Worm (Caenorhabditis elegans) whole organism, L3 larva: ENCODE data around the gene Y51B9A.7.

Experiments
- R02D3.7 ChIP-seq: fragments of 150-350 bp; optimal IDR thresholded peaks from 2 replicates; lab custom pipeline; 2014; ENCODE audit warnings: missing biosample characterization, missing genetic modification characterization
- ZK546.5 ChIP-seq: sonication (generic microtip); optimal IDR thresholded peaks from 2 replicates; lab custom pipeline; 2017; ENCODE audit warnings: missing biosample characterization, missing genetic modification characterization
- aly-2 ChIP-seq: fragments of 150-350 bp; optimal IDR thresholded peaks from 2 replicates; lab custom pipeline; 2014; ENCODE audit warnings: missing biosample characterization, missing genetic modification characterization
- ama-1 ChIP-seq: fragments of 150-350 bp; optimal IDR thresholded peaks from 2 replicates; lab custom pipeline; 2018
- ceh-28 ChIP-seq: fragments of 150-350 bp; optimal IDR thresholded peaks from 2 replicates; lab custom pipeline; 2014; ENCODE audit warnings: missing biosample characterization, missing genetic modification reagents, missing genetic modification characterization
- ceh-82 ChIP-seq: fragments of 150-350 bp; optimal IDR thresholded peaks from 2 replicates; lab custom pipeline; 2014; ENCODE audit warnings: missing biosample characterization, missing genetic modification characterization
- ceh-9 ChIP-seq: sonication (generic microtip); optimal IDR thresholded peaks from 2 replicates; lab custom pipeline; 2018; ENCODE audit warnings: missing biosample characterization, missing genetic modification characterization
- egl-27 ChIP-seq: sonication (generic microtip); optimal IDR thresholded peaks from 4 replicates; lab custom pipeline; 2017; ENCODE audit warnings: missing biosample characterization, missing genetic modification reagents, missing genetic modification characterization
- elt-1 ChIP-seq: fragments of 150-350 bp; optimal IDR thresholded peaks from 2 replicates; lab custom pipeline; 2014; ENCODE audit warnings: missing biosample characterization, missing genetic modification characterization
- elt-2 ChIP-seq: sonication (generic microtip); optimal IDR thresholded peaks from 2 replicates; lab custom pipeline; 2016; ENCODE audit warnings: missing genetic modification reagents, mild to moderate bottlenecking, missing genetic modification characterization, missing compliant biosample characterization
- eor-1 ChIP-seq, 2 experiments: fragments of 150-350 bp; optimal IDR thresholded peaks; 2 replicates each; lab custom pipeline; 2014 to 2018; ENCODE audit warnings: missing biosample characterization in 2 of 2, missing genetic modification characterization in 2 of 2
- fkh-10 ChIP-seq: sonication (generic microtip); optimal IDR thresholded peaks from 2 replicates; lab custom pipeline; 2017; ENCODE audit warnings: missing biosample characterization, missing genetic modification reagents, missing genetic modification characterization
- fkh-2 ChIP-seq: fragments of 150-350 bp; optimal IDR thresholded peaks from 2 replicates; lab custom pipeline; 2014; ENCODE audit warnings: missing biosample characterization, missing genetic modification reagents, missing genetic modification characterization
- hmg-11 ChIP-seq: sonication (generic microtip); optimal IDR thresholded peaks from 2 replicates; lab custom pipeline; 2016; ENCODE audit warnings: missing genetic modification characterization, missing compliant biosample characterization
- jun-1 ChIP-seq: fragments of 150-350 bp; optimal IDR thresholded peaks from 2 replicates; lab custom pipeline; 2014; ENCODE audit warnings: missing biosample characterization, missing genetic modification reagents, missing genetic modification characterization
- lin-15B ChIP-seq: fragments of 150-350 bp; optimal IDR thresholded peaks from 2 replicates; lab custom pipeline; 2014; ENCODE audit warnings: missing biosample characterization, missing genetic modification characterization
- lsy-12 ChIP-seq: sonication (generic microtip); optimal IDR thresholded peaks from 2 replicates; lab custom pipeline; 2016; ENCODE audit warnings: mild to moderate bottlenecking, missing genetic modification characterization, missing compliant biosample characterization
- mdl-1 ChIP-seq: fragments of 150-350 bp; optimal IDR thresholded peaks from 2 replicates; lab custom pipeline; 2014; ENCODE audit warnings: missing biosample characterization, missing genetic modification characterization
- nfya-1 ChIP-seq: sonication (generic microtip); optimal IDR thresholded peaks from 2 replicates; lab custom pipeline; 2017; ENCODE audit warnings: missing genetic modification characterization, mild to moderate bottlenecking, missing compliant biosample characterization, antibody characterized with exemption, moderate library complexity; ENCODE audit not compliant: insufficient read depth
- nhr-12 ChIP-seq: fragments of 150-350 bp; optimal IDR thresholded peaks from 2 replicates; lab custom pipeline; 2014; ENCODE audit warnings: missing biosample characterization, missing genetic modification characterization
- nhr-237 ChIP-seq: fragments of 150-350 bp; optimal IDR thresholded peaks from 2 replicates; lab custom pipeline; 2014; ENCODE audit warnings: missing biosample characterization, missing genetic modification characterization
- nhr-28 ChIP-seq: fragments of 150-350 bp; optimal IDR thresholded peaks from 2 replicates; lab custom pipeline; 2014; ENCODE audit warnings: missing biosample characterization, missing genetic modification characterization
- nhr-43 ChIP-seq: sonication (generic microtip); optimal IDR thresholded peaks from 2 replicates; lab custom pipeline; 2016; ENCODE audit warnings: mild to moderate bottlenecking, missing genetic modification characterization, missing compliant biosample characterization; ENCODE audit not compliant: poor library complexity, severe bottlenecking
- nhr-67 ChIP-seq: fragments of 150-350 bp; optimal IDR thresholded peaks from 2 replicates; lab custom pipeline; 2014; ENCODE audit warnings: missing biosample characterization, missing genetic modification characterization
- nhr-76 ChIP-seq: fragments of 150-350 bp; sonication (generic microtip); optimal IDR thresholded peaks from 5 replicates; lab custom pipeline; 2014; ENCODE audit warnings: missing biosample characterization, missing genetic modification characterization
- nhr-77 ChIP-seq: fragments of 150-350 bp; optimal IDR thresholded peaks from 2 replicates; lab custom pipeline; 2014; ENCODE audit warnings: missing biosample characterization, missing genetic modification characterization
- pqm-1 ChIP-seq: fragments of 150-350 bp; optimal IDR thresholded peaks from 2 replicates; lab custom pipeline; 2017; ENCODE audit warnings: missing biosample characterization, missing genetic modification characterization, inconsistent platforms
- sea-2 ChIP-seq: fragments of 150-350 bp; sonication (generic microtip); optimal IDR thresholded peaks from 4 replicates; lab custom pipeline; 2014; ENCODE audit warnings: missing biosample characterization, missing genetic modification reagents, missing genetic modification characterization
- snpc-4 ChIP-seq: fragments of 150-350 bp; optimal IDR thresholded peaks from 2 replicates; lab custom pipeline; 2014; ENCODE audit warnings: missing biosample characterization, missing genetic modification characterization
- tbx-2 ChIP-seq: sonication (generic microtip); optimal IDR thresholded peaks from 2 replicates; lab custom pipeline; 2016; ENCODE audit warnings: mild to moderate bottlenecking, missing genetic modification characterization, missing compliant biosample characterization
- unc-39 ChIP-seq: sonication (generic microtip); optimal IDR thresholded peaks from 4 replicates; lab custom pipeline; 2017; ENCODE audit warnings: missing biosample characterization, missing genetic modification characterization
- unc-62 ChIP-seq: fragments of 150-350 bp; sonication (generic microtip); optimal IDR thresholded peaks from 4 replicates; lab custom pipeline; 2014; ENCODE audit warnings: missing biosample characterization, missing genetic modification reagents, missing genetic modification characterization
- zag-1 ChIP-seq: fragments of 150-350 bp; optimal IDR thresholded peaks from 2 replicates; lab custom pipeline; 2014; ENCODE audit warnings: missing biosample characterization, missing genetic modification characterization
- ztf-11 ChIP-seq: fragments of 150-350 bp; optimal IDR thresholded peaks from 2 replicates; lab custom pipeline; 2014; ENCODE audit warnings: missing biosample characterization, missing genetic modification characterization
- ztf-4 ChIP-seq: fragments of 150-350 bp; optimal IDR thresholded peaks from 2 replicates; lab custom pipeline; 2014; ENCODE audit warnings: missing biosample characterization, missing genetic modification characterization

Gene Y51B9A.7

ce11 chrII:9379796-9380195 is 20.1 kb upstream of the Y51B9A.7 start, which contains the start of gene srh-48:
Gene srh-48 (plus strand): TSS chrII:9380096.
- TF ChIP-seq ceh-82 (tag; lab: Kevin White, UChicago) (no peak), sea-2 (no peak), fkh-2 (tag; lab: Kevin White, UChicago) (no peak), R02D3.7 (tag; lab: Kevin White, UChicago) (no peak), ama-1 (lab: Kevin White, UChicago) (no peak), ztf-11 (tag; lab: Kevin White, UChicago) (no peak), mdl-1 (tag; lab: Kevin White, UChicago) (no peak), zag-1 (no peak), ztf-4 (tag; lab: Kevin White, UChicago) (no peak), nhr-43 (tag; lab: Kevin White, UChicago) (no peak), egl-27 (no peak), hmg-11 (tag; lab: Kevin White, UChicago) (no peak), unc-62 (GFP tag; lab: Kevin White, UChicago) (no peak), nhr-237 (tag; lab: Kevin White, UChicago) (no peak), elt-1 (tag; lab: Kevin White, UChicago) (no peak)

ce11 chrII:9385241-9385640 is 14.6 kb upstream of the Y51B9A.7 start, which contains the start of gene C06C3.7:
Gene C06C3.7 (plus strand): TSS chrII:9385541.
- TF ChIP-seq nhr-28 (no peak), zag-1 (no peak), mdl-1 (tag; lab: Kevin White, UChicago) (no peak), unc-39 (no peak), ZK546.5 (no peak), snpc-4 (tag; lab: Kevin White, UChicago) (no peak), elt-1 (tag; lab: Kevin White, UChicago) (no peak), aly-2 (tag; lab: Kevin White, UChicago) (no peak), egl-27 (no peak), eor-1 (tag; optimal IDR thresholded peaks at IDR 0.05; lab: Kevin White, UChicago) (no peak), ztf-11 (tag; lab: Kevin White, UChicago) (no peak)

ce11 chrII:9392724-9393123 is 7.1 kb upstream of the Y51B9A.7 start, which contains the start of gene lido-17:
Gene lido-17 (minus strand): TSS chrII:9392824.
- TF ChIP-seq R02D3.7 (tag; lab: Kevin White, UChicago) (no peak), aly-2 (tag; lab: Kevin White, UChicago) (no peak), ZK546.5 (no peak), nhr-237 (tag; lab: Kevin White, UChicago) (no peak), nhr-76 (no peak), nhr-77 (tag; lab: Kevin White, UChicago) (no peak), ceh-28 (tag; lab: Kevin White, UChicago) (no peak), ztf-11 (tag; lab: Kevin White, UChicago) (no peak), pqm-1 (tag; lab: Kevin White, UChicago) (no peak), nfya-1 (tag; lab: Kevin White, UChicago) (no peak), nhr-67 (tag; lab: Kevin White, UChicago) (no peak), fkh-10 (GFP tag; lab: Kevin White, UChicago) (no peak), lsy-12 (tag; lab: Kevin White, UChicago) (no peak), hmg-11 (tag; lab: Kevin White, UChicago) (no peak), jun-1 (tag; lab: Kevin White, UChicago) (no peak), eor-1 (tag; optimal IDR thresholded peaks at IDR 0.05; lab: Kevin White, UChicago) (no peak), lin-15B (tag; lab: Kevin White, UChicago) (no peak), elt-1 (tag; lab: Kevin White, UChicago) (no peak), nhr-12 (tag; lab: Kevin White, UChicago) (no peak)
- TF ChIP-seq, all 47 proteins: peak for 0

- TF ChIP-seq jun-1 (tag; lab: Kevin White, UChicago) (no peak), elt-2 (tag; lab: Kevin White, UChicago) (peak; percentile 22)
These were observed 2.4 kb upstream of the Y51B9A.7 start, which contains the start of gene Y51B9A.9 for ce11 chrII:9397496-9397895. Gene Y51B9A.9 (minus strand): TSS chrII:9397596.

ce11 chrII:9398370-9398901 is 1.4 kb upstream of the Y51B9A.7 start, which contains the start of the genes Y51B9A.14 and Y51B9A.8:
Gene Y51B9A.14 (minus strand): TSS chrII:9398470.
Gene Y51B9A.8 (plus strand): TSS chrII:9398851.
- TF ChIP-seq fkh-2 (tag; lab: Kevin White, UChicago) (no peak), jun-1 (tag; lab: Kevin White, UChicago) (no peak), sea-2 (no peak), aly-2 (tag; lab: Kevin White, UChicago) (no peak), nhr-77 (tag; lab: Kevin White, UChicago) (no peak), ceh-28 (tag; lab: Kevin White, UChicago) (no peak), tbx-2 (no peak), ceh-9 (tag; lab: Kevin White, UChicago) (no peak), nhr-67 (tag; lab: Kevin White, UChicago) (no peak), unc-39 (no peak), nhr-237 (tag; lab: Kevin White, UChicago) (no peak), ama-1 (lab: Kevin White, UChicago) (no peak), ceh-82 (tag; lab: Kevin White, UChicago) (no peak), fkh-10 (GFP tag; lab: Kevin White, UChicago) (no peak), nhr-43 (tag; lab: Kevin White, UChicago) (no peak)
